Worm (Caenorhabditis elegans) whole organism, L1 larva: ENCODE measurements around the gene F21H7.5.

Experiments used
- alr-1 ChIP-seq: fragments of 200-800 bp; sonication (Bioruptor generic); optimal IDR thresholded peaks from 2 replicates; lab custom pipeline; 2018; ENCODE audit warnings: borderline replicate concordance, mild to moderate bottlenecking, missing genetic modification characterization, missing compliant biosample characterization
- aly-2 ChIP-seq: fragments of 150-350 bp; optimal IDR thresholded peaks from 2 replicates; lab custom pipeline; 2014; ENCODE audit warnings: missing biosample characterization, missing genetic modification characterization
- ceh-63 ChIP-seq: fragments of 200-800 bp; sonication (Bioruptor generic); optimal IDR thresholded peaks from 2 replicates; lab custom pipeline; 2018; ENCODE audit warnings: mild to moderate bottlenecking, missing genetic modification characterization, missing compliant biosample characterization
- ceh-8 ChIP-seq: fragments of 200-800 bp; sonication (Bioruptor generic); optimal IDR thresholded peaks from 2 replicates; lab custom pipeline; 2018; ENCODE audit warnings: mild to moderate bottlenecking, missing genetic modification characterization, moderate library complexity, missing compliant biosample characterization
- ceh-88 ChIP-seq: fragments of 200-800 bp; sonication (Bioruptor generic); IDR thresholded peaks from 2 replicates; pipeline ENCODE4 v1.3.6; 2022; ENCODE audit warnings: missing genetic modification characterization, missing compliant biosample characterization
- ces-1 ChIP-seq: fragments of 150-350 bp; optimal IDR thresholded peaks from 2 replicates; lab custom pipeline; 2014; ENCODE audit warnings: missing biosample characterization, missing genetic modification reagents, missing genetic modification characterization
- efl-1 ChIP-seq, 4 experiments: fragments of 150-350 bp; optimal IDR thresholded peaks in 3 of 4; peaks in 1 of 4; 1 replicate in 1 of 4; 2 replicates in 3 of 4; lab custom pipeline; 2014; ENCODE audit warnings: missing biosample characterization in 2 of 4, missing genetic modification characterization in 2 of 4, missing genetic modification reagents in 2 of 4
- efl-3 ChIP-seq: fragments of 200-800 bp; sonication (Bioruptor generic); optimal IDR thresholded peaks from 2 replicates; lab custom pipeline; 2018; ENCODE audit warnings: mild to moderate bottlenecking, missing genetic modification characterization, missing compliant biosample characterization
- egl-13 ChIP-seq: sonication (generic microtip); optimal IDR thresholded peaks from 2 replicates; lab custom pipeline; 2016; ENCODE audit warnings: missing genotype, missing genetic modification reagents, missing genetic modification characterization, missing compliant biosample characterization
- elt-2 ChIP-seq: sonication (generic microtip); optimal IDR thresholded peaks from 2 replicates; lab custom pipeline; 2016; ENCODE audit warnings: missing genetic modification characterization, mild to moderate bottlenecking, inconsistent platforms, missing compliant biosample characterization, missing genetic modification reagents
- elt-3 ChIP-seq, 6 experiments: fragments of 150-350 bp in 1 of 6; sonication (generic microtip); optimal IDR thresholded peaks; 2 replicates each; lab custom pipeline; 2017 to 2018; ENCODE audit warnings: missing biosample characterization in 6 of 6, missing genetic modification characterization in 6 of 6, inconsistent platforms in 1 of 6
- ets-5 ChIP-seq: fragments of 200-800 bp; sonication (Bioruptor generic); IDR thresholded peaks from 2 replicates; pipeline ENCODE4 v1.3.6; 2022; ENCODE audit warnings: missing genetic modification characterization, missing compliant biosample characterization
- fos-1 ChIP-seq: fragments of 150-350 bp; optimal IDR thresholded peaks from 2 replicates; lab custom pipeline; 2014; ENCODE audit warnings: missing biosample characterization, missing genetic modification characterization
- irx-1 ChIP-seq: sonication (generic microtip); optimal IDR thresholded peaks from 2 replicates; lab custom pipeline; 2016; ENCODE audit warnings: missing genetic modification characterization, missing compliant biosample characterization
- lin-14 ChIP-seq: fragments of 200-800 bp; sonication (Bioruptor generic); optimal IDR thresholded peaks from 2 replicates; lab custom pipeline; 2018; ENCODE audit warnings: mild to moderate bottlenecking, missing genetic modification characterization, moderate library complexity, missing compliant biosample characterization
- lin-15B ChIP-seq: fragments of 150-350 bp; sonication (generic microtip); optimal IDR thresholded peaks from 3 replicates; lab custom pipeline; 2014; ENCODE audit warnings: missing biosample characterization, missing genetic modification characterization
- lin-35 ChIP-seq, 2 experiments: fragments of 150-350 bp; optimal IDR thresholded peaks; 2 replicates each; lab custom pipeline; 2014; ENCODE audit warnings: missing biosample characterization in 2 of 2, missing genetic modification characterization in 2 of 2, missing genetic modification reagents in 2 of 2
- lsy-2 ChIP-seq, 2 experiments: fragments of 150-350 bp; optimal IDR thresholded peaks; 2 replicates each; lab custom pipeline; 2014; ENCODE audit warnings: missing biosample characterization in 2 of 2, missing genetic modification characterization in 2 of 2
- mdl-1 ChIP-seq, 2 experiments: fragments of 150-350 bp; optimal IDR thresholded peaks; 2 replicates each; lab custom pipeline; 2014 to 2017; ENCODE audit warnings: missing biosample characterization in 2 of 2, missing genetic modification characterization in 2 of 2, inconsistent platforms in 1 of 2
- nhr-19 ChIP-seq: fragments of 200-800 bp; sonication (Bioruptor generic); conservative IDR thresholded peaks from 2 replicates; pipeline ENCODE4 v1.3.6; 2022; ENCODE audit warnings: missing genetic modification characterization, missing compliant biosample characterization
- nhr-71 ChIP-seq: sonication (generic microtip); optimal IDR thresholded peaks from 2 replicates; lab custom pipeline; 2016; ENCODE audit warnings: mild to moderate bottlenecking, missing genetic modification characterization, moderate library complexity, missing compliant biosample characterization
- snpc-4 ChIP-seq: fragments of 150-350 bp; optimal IDR thresholded peaks from 2 replicates; lab custom pipeline; 2014; ENCODE audit warnings: missing biosample characterization, missing genetic modification characterization
- snu-23 ChIP-seq: sonication (generic microtip); optimal IDR thresholded peaks from 2 replicates; lab custom pipeline; 2016; ENCODE audit warnings: missing genetic modification characterization, missing compliant biosample characterization
- swsn-7 ChIP-seq: sonication (generic microtip); optimal IDR thresholded peaks from 2 replicates; lab custom pipeline; 2016; ENCODE audit warnings: missing genetic modification characterization, missing compliant biosample characterization
- tlp-1 ChIP-seq: fragments of 150-350 bp; optimal IDR thresholded peaks from 2 replicates; lab custom pipeline; 2014; ENCODE audit warnings: missing biosample characterization, missing genetic modification characterization
- unc-30 ChIP-seq: sonication (generic microtip); optimal IDR thresholded peaks from 2 replicates; lab custom pipeline; 2017; ENCODE audit warnings: missing biosample characterization, missing genetic modification characterization
- unc-86 ChIP-seq: sonication (generic microtip); optimal IDR thresholded peaks from 2 replicates; lab custom pipeline; 2016; ENCODE audit warnings: missing genetic modification characterization, missing compliant biosample characterization
- vab-15 ChIP-seq: sonication (generic microtip); optimal IDR thresholded peaks from 2 replicates; lab custom pipeline; 2017; ENCODE audit warnings: missing genotype, mild to moderate bottlenecking, missing genetic modification characterization, missing compliant biosample characterization
- zag-1 ChIP-seq: fragments of 150-350 bp; optimal IDR thresholded peaks from 2 replicates; lab custom pipeline; 2014; ENCODE audit warnings: missing biosample characterization, missing genetic modification characterization

Gene F21H7.5

ce11 chrV:16224027-16224426 is 13.3 kb upstream of the F21H7.5 start, which contains the start of gene stdh-2:
stdh-2 (plus strand) TSS chrV:16224327.
- TF ChIP-seq lin-14 (GFP tag; lab: Kevin White, UChicago), result no peak
- no peak for TF ChIP-seq aly-2 (tag; lab: Kevin White, UChicago)
- TF ChIP-seq ceh-88 (GFP tag; lab: Robert Waterston, UW), result no peak
- TF ChIP-seq vab-15, result no peak
- TF ChIP-seq ceh-63 (GFP tag; lab: Kevin White, UChicago), result no peak
- no peak for TF ChIP-seq irx-1 (tag; lab: Kevin White, UChicago)
- TF ChIP-seq swsn-7 (tag; lab: Kevin White, UChicago), result no peak
- no peak for TF ChIP-seq unc-30
- no peak for TF ChIP-seq efl-3 (GFP tag; lab: Kevin White, UChicago)
- TF ChIP-seq, all 84 proteins: peak for 0

- peak; percentile 69 for TF ChIP-seq snpc-4
- no peak for TF ChIP-seq nhr-19 (GFP tag; lab: Robert Waterston, UW)
- no peak for TF ChIP-seq lsy-2 (tag; optimal IDR thresholded peaks at IDR 0.05; lab: Kevin White, UChicago)
Observed at ce11 chrV:16225524-16226116, 11.7 kb upstream of the F21H7.5 start.

ce11 chrV:16226581-16226980 is 10.7 kb upstream of the F21H7.5 start, which contains the start of gene F11A5.13:
F11A5.13 (minus strand) TSS chrV:16226681.
- TF ChIP-seq nhr-71 (tag; lab: Kevin White, UChicago) (no peak), lin-35 (GFP tag; optimal IDR thresholded peaks at IDR 0.05; lab: Kevin White, UChicago) (no peak), zag-1 (tag; lab: Kevin White, UChicago) (no peak), alr-1 (no peak), mdl-1 (tag; optimal IDR thresholded peaks at IDR 0.05; lab: Kevin White, UChicago) (no peak), lin-15B (no peak)

ce11 chrV:16229439-16229838 is 7.9 kb upstream of the F21H7.5 start:
- TF ChIP-seq alr-1, result no peak
- TF ChIP-seq fos-1 (tag; lab: Kevin White, UChicago), result no peak
- TF ChIP-seq elt-2 (tag; lab: Kevin White, UChicago), result no peak
- no peak for TF ChIP-seq ces-1 (GFP tag; lab: Kevin White, UChicago)

ce11 chrV:16229896-16230295 is 7.4 kb upstream of the F21H7.5 start, which contains the start of the genes F21H7.2 and F21H7.12:
F21H7.2 (minus strand) TSS chrV:16229996.
F21H7.12 (plus strand) TSS chrV:16230165.
- TF ChIP-seq ceh-8 (GFP tag; lab: Kevin White, UChicago) (no peak), elt-3 (tag; optimal IDR thresholded peaks at IDR 0.05; lab: Kevin White, UChicago) (peak in 1 of 6 experiments; percentile 18)

ce11 chrV:16232180-16232579 is 5.1 kb upstream of the F21H7.5 start, which contains the start of gene gst-22:
gst-22 (minus strand) TSS chrV:16232282.
- TF ChIP-seq snu-23 (GFP tag; lab: Kevin White, UChicago), result no peak
- peak; percentile 64 for TF ChIP-seq tlp-1 (tag; lab: Kevin White, UChicago)
- peak; percentile 89 for TF ChIP-seq elt-2 (tag; lab: Kevin White, UChicago)
- TF ChIP-seq egl-13 (tag; lab: Kevin White, UChicago), result no peak
- no peak for TF ChIP-seq efl-1 (optimal IDR thresholded peaks at IDR 0.05; lab: Kevin White, UChicago)
- peak in 1 of 2 experiments; percentile 63 for TF ChIP-seq efl-1 (GFP tag; optimal IDR thresholded peaks at IDR 0.05 in 1 of 2; lab: Kevin White, UChicago)

- no peak for TF ChIP-seq unc-86
- TF ChIP-seq aly-2 (tag; lab: Kevin White, UChicago), result no peak
- TF ChIP-seq ets-5, result no peak
Observed at ce11 chrV:16233624-16234023, 3.7 kb upstream of the F21H7.5 start, which contains the start of gene clec-233. clec-233 (plus strand) TSS chrV:16233924.
